Fruit fly (Drosophila melanogaster): ENCODE measurements around the gene SP1029.

SP1029 gene

dm6 chr3R:29265075-29265474, 14.8 kb upstream of the SP1029 start (continued):
- TF ChIP-seq CG12219 (GFP tag; optimal IDR thresholded peaks at IDR 0.05), result peak; percentile 5
- no peak for TF ChIP-seq CG6854 (GFP tag; optimal IDR thresholded peaks at IDR 0.05)
- no peak for TF ChIP-seq sqz (GFP tag; optimal IDR thresholded peaks at IDR 0.05)
- TF ChIP-seq CG9609 (GFP tag; optimal IDR thresholded peaks at IDR 0.05), result peak; percentile 23
- no peak for TF ChIP-seq Adf1 (GFP tag; IDR thresholded peaks at IDR 0.05)
- peak; percentile 18 for TF ChIP-seq Asciz (GFP tag; optimal IDR thresholded peaks at IDR 0.05)
- TF ChIP-seq CG10979 (tag; optimal IDR thresholded peaks at IDR 0.05), result peak; percentile 77
- no peak for TF ChIP-seq Lpt (GFP tag; optimal IDR thresholded peaks at IDR 0.05)
- no peak for TF ChIP-seq CG31224 (GFP tag; IDR thresholded peaks at IDR 0.05)
- TF ChIP-seq dimm (GFP tag; IDR thresholded peaks at IDR 0.05), result no peak
- peak in 1 of 2 experiments; percentile 47 for TF ChIP-seq chif (GFP tag; optimal IDR thresholded peaks at IDR 0.05)
- peak; percentile 56 for TF ChIP-seq CoRest (tag; optimal IDR thresholded peaks at IDR 0.05)
- no peak for TF ChIP-seq CG14050 (GFP tag; IDR thresholded peaks at IDR 0.05)
- no peak for TF ChIP-seq esg (GFP tag; conservative IDR thresholded peaks at IDR 0.05)
- no peak for TF ChIP-seq ro (GFP tag; IDR thresholded peaks at IDR 0.05)
- TF ChIP-seq trem (tag; optimal IDR thresholded peaks at IDR 0.05), result peak; percentile 36
- TF ChIP-seq CG15601 (tag; optimal IDR thresholded peaks at IDR 0.05), result peak; percentile 56
- no peak for TF ChIP-seq hkb (optimal IDR thresholded peaks at IDR 0.05)
- no peak for TF ChIP-seq hkb (GFP tag; IDR thresholded peaks at IDR 0.05)

- TF ChIP-seq gem (tag; optimal IDR thresholded peaks at IDR 0.05), result peak; percentile 1
- no peak for TF ChIP-seq run (tag; optimal IDR thresholded peaks at IDR 0.05)
- TF ChIP-seq CG14667 (GFP tag; IDR thresholded peaks at IDR 0.05), result no peak
- TF ChIP-seq CG10979 (tag; optimal IDR thresholded peaks at IDR 0.05), result peak; percentile 6
- no peak for TF ChIP-seq ERR (GFP tag; optimal IDR thresholded peaks at IDR 0.05)
- peak; percentile 88 for TF ChIP-seq Sry-β (GFP tag; optimal IDR thresholded peaks at IDR 0.05)
- peak; percentile 31 for TF ChIP-seq zen (tag; optimal IDR thresholded peaks at IDR 0.05)
- peak; percentile 45 for TF ChIP-seq dmrt11E (tag; optimal IDR thresholded peaks at IDR 0.05)
- peak; percentile 47; the same call in 2 of the 3 replicates for TF ChIP-seq row (GFP tag; IDR thresholded peaks at IDR 0.05)
- TF ChIP-seq luna (GFP tag; optimal IDR thresholded peaks at IDR 0.05), result no peak
- peak in 1 of 2 experiments; percentile 79 for TF ChIP-seq tll (GFP tag; optimal IDR thresholded peaks at IDR 0.05)
- TF ChIP-seq CG3407 (GFP tag; optimal IDR thresholded peaks at IDR 0.05), result no peak
- TF ChIP-seq CG2712 (tag; optimal IDR thresholded peaks at IDR 0.05), result peak; percentile 6
- TF ChIP-seq Stat92E (GFP tag; optimal IDR thresholded peaks at IDR 0.05), result peak in 1 of 3 experiments; percentile 73
- TF ChIP-seq sens (GFP tag), result peak; percentile 18
- peak; percentile 5 for TF ChIP-seq trem (tag; optimal IDR thresholded peaks at IDR 0.05)
- TF ChIP-seq lola (GFP tag; optimal IDR thresholded peaks at IDR 0.05), result peak in 1 of 3 experiments; percentile 24
- peak; percentile 6 for TF ChIP-seq pros (GFP tag; optimal IDR thresholded peaks at IDR 0.05)
- TF ChIP-seq CG15696 (tag; optimal IDR thresholded peaks at IDR 0.05), result peak; percentile 4
- no peak for TF ChIP-seq CG18262 (tag; optimal IDR thresholded peaks at IDR 0.05)
These were observed 13.0 kb upstream of the SP1029 start for dm6 chr3R:29263264-29263663.

DNA sequence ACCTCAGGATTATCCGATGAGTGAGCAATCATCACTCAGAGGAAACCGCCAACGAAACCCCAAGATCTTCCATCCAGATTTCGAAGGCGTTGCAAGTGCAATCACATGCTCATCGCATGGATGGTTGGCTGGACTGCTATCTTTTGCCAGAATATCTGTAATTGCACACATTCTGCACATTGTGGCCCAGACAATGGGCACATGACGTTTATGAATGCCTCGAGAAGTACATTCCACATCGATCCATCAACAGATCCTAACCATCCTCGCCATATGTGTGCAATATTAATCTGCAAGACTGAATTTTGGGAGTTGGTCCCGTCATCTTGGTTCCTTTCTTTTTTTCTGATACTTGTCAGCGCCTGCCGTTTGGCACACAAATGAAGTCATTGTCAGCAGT, 12.2 kb upstream of the SP1029 start:
- TF ChIP-seq Fer2 (tag; optimal IDR thresholded peaks at IDR 0.05), result no peak
- peak; percentile 97 for TF ChIP-seq twi (tag; optimal IDR thresholded peaks at IDR 0.05)
